Worm (Caenorhabditis elegans): Measurements from ENCODE around the gene brp-1.

- TF ChIP-seq ref-1 (GFP tag; conservative IDR thresholded peaks at IDR 0.05) (no peak), klf-2 (GFP tag; conservative IDR thresholded peaks at IDR 0.05) (no peak)
Measured at ce11 chrIII:12060092-12060491, 39.7 kb downstream of the brp-1 start.
